Worm (Caenorhabditis elegans): ENCODE data around the gene Y17D7B.10.

Y17D7B.10 gene

DNA sequence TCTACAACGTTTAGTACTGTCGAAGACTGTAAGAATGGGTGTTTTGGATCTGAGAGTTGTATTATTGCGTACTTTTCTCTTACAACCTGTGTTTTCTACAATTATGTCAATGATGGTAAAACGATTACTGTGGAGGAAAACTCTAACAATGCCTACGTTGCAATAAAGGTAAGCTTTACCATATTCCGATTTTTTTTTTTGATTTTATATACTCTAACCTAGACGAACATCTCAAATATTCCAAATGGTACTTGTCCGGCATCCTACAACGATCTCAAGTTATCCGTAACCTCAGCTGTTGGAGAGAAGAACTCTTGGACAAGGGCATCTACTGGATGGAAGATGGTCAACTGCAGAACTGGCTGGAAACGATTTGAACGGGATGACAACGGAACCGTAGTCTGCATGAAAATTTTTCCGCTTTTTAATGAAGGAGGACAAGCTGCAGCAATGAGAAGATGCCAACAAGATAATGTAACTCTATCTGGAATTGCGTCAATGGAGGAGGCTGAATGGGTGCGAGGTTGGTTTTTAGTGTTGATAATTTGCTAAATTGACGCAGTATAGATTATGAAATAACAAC lies 11.6 kb upstream of the Y17D7B.10 start:
- TF ChIP-seq ceh-48 (tag; optimal IDR thresholded peaks at IDR 0.05) = no peak
- no peak for TF ChIP-seq npax-4 (tag; optimal IDR thresholded peaks at IDR 0.05)
- TF ChIP-seq unc-42 (tag; optimal IDR thresholded peaks at IDR 0.05) = no peak
- TF ChIP-seq K02D7.2 (tag; optimal IDR thresholded peaks at IDR 0.05) = no peak
- TF ChIP-seq C38D4.7 (GFP tag; optimal IDR thresholded peaks at IDR 0.05) = no peak
- TF ChIP-seq unc-3 (GFP tag; conservative IDR thresholded peaks at IDR 0.05) = no peak
- no peak for TF ChIP-seq unc-3 (tag; optimal IDR thresholded peaks at IDR 0.05)
- no peak for TF ChIP-seq madf-2 (tag; optimal IDR thresholded peaks at IDR 0.05)
- no peak for TF ChIP-seq pros-1 (tag; optimal IDR thresholded peaks at IDR 0.05)
- TF ChIP-seq ceh-14 (tag; optimal IDR thresholded peaks at IDR 0.05) = no peak
- TF ChIP-seq zip-5 (tag; optimal IDR thresholded peaks at IDR 0.05) = no peak
- TF ChIP-seq fkh-6 (tag; optimal IDR thresholded peaks at IDR 0.05) = no peak
- no peak for TF ChIP-seq ceh-45 (GFP tag; IDR thresholded peaks at IDR 0.05)
- TF ChIP-seq hlh-8 (tag; optimal IDR thresholded peaks at IDR 0.05) = no peak
- no peak for TF ChIP-seq ceh-6 (GFP tag; optimal IDR thresholded peaks at IDR 0.05)
- no peak for TF ChIP-seq pqm-1 (tag; optimal IDR thresholded peaks at IDR 0.05)
- TF ChIP-seq pha-4 (tag; optimal IDR thresholded peaks at IDR 0.05) = no peak
- no peak for TF ChIP-seq dmd-4 (tag; optimal IDR thresholded peaks at IDR 0.05; ENCODE audit: borderline replicate concordance)
- TF ChIP-seq sox-4 (tag; optimal IDR thresholded peaks at IDR 0.05) = no peak
- TF ChIP-seq C08G9.2 (tag; optimal IDR thresholded peaks at IDR 0.05) = no peak

ce11 chrV:18772761-18773160 lies 10.8 kb upstream of the Y17D7B.10 start, which contains the start of gene clec-257:
TSS of gene clec-257 (plus strand) at chrV:18773061.
- TF ChIP-seq pros-1 (tag; optimal IDR thresholded peaks at IDR 0.05) = no peak
- TF ChIP-seq ceh-9 (tag; optimal IDR thresholded peaks at IDR 0.05) = no peak
- TF ChIP-seq ahr-1 (tag; optimal IDR thresholded peaks at IDR 0.05) = no peak
- no peak for TF ChIP-seq fax-1 (tag; optimal IDR thresholded peaks at IDR 0.05)
- no peak for TF ChIP-seq che-1 (tag; optimal IDR thresholded peaks at IDR 0.05)

DNA sequence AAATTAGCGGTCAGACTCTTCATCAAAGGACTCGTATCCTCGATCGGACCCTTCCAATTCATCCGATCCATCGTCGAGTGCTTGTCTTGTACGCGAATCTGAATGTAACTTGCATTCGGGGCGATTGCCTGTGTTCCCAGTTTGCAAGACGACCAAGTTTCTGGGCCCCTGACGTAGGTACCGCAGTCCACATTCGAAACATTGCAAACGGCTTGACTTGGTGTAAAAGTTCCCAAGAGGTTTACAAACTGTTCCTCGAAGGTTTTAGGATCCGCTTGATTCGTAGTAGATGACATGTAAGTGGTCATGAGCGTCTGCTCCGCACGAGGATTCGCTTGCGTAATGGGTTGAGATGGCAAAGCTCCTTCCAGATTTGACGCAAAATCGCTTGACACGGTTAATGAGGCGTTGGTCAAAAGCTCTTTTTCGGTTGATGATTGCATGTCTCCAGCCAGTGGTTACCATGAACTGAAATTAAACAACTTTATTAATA lies 7.2 kb upstream of the Y17D7B.10 start, which contains the start of gene Y17D7B.4:
TSS of gene Y17D7B.4 (minus strand) at position 443 of the 493 bp plus-strand sequence.
- TF ChIP-seq ceh-31 (tag; optimal IDR thresholded peaks at IDR 0.05) (no peak), nfya-1 (tag; optimal IDR thresholded peaks at IDR 0.05) (no peak), unc-55 (GFP tag; optimal IDR thresholded peaks at IDR 0.05) (no peak), mec-3 (tag; optimal IDR thresholded peaks at IDR 0.05; ENCODE audit: borderline replicate concordance) (no peak), hlh-30 (tag; optimal IDR thresholded peaks at IDR 0.05; ENCODE audit: insufficient read depth) (no peak), hlh-6 (tag; optimal IDR thresholded peaks at IDR 0.05) (no peak), tbx-2 (tag; optimal IDR thresholded peaks at IDR 0.05) (no peak), ref-2 (tag; optimal IDR thresholded peaks at IDR 0.05) (no peak), odd-2 (tag; optimal IDR thresholded peaks at IDR 0.05) (no peak), syd-9 (tag; optimal IDR thresholded peaks at IDR 0.05) (no peak), ceh-2 (tag; optimal IDR thresholded peaks at IDR 0.05) (no peak), tbx-7 (tag; optimal IDR thresholded peaks at IDR 0.05) (no peak), ceh-19 (GFP tag; optimal IDR thresholded peaks at IDR 0.05) (no peak), pax-1 (tag; optimal IDR thresholded peaks at IDR 0.05) (no peak)

DNA sequence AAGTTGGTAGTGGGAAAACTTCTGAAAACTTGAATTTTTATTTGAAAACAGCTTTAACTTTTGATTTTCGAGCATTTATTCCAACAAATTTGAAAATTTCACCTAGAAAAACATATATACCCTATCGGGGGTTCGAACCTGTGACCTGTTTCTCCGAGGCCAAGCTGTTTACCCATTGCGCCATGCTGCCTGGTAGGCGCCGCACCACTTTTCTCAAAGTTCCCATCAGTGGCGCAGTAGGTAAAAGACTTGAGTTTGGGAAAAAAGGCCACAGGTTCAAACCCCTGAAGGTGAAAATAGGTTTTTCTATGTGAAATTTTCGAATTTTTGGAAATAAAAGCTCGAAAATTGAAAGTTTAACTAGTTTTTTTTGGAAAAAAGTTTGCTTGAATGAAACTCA lies 2.9 kb upstream of the Y17D7B.10 start:
- no peak for TF ChIP-seq unc-3 (GFP tag; conservative IDR thresholded peaks at IDR 0.05)
- no peak for TF ChIP-seq unc-3 (tag; optimal IDR thresholded peaks at IDR 0.05)
- TF ChIP-seq ceh-30 (tag; optimal IDR thresholded peaks at IDR 0.05) = no peak
- TF ChIP-seq ttx-3 (tag; optimal IDR thresholded peaks at IDR 0.05) = no peak
- no peak for TF ChIP-seq K02D7.2 (tag; optimal IDR thresholded peaks at IDR 0.05)
- no peak for TF ChIP-seq hlh-8 (tag; optimal IDR thresholded peaks at IDR 0.05)
- no peak for TF ChIP-seq elt-4 (tag; optimal IDR thresholded peaks at IDR 0.05)
- no peak for TF ChIP-seq nhr-11 (tag; optimal IDR thresholded peaks at IDR 0.05)
- no peak for TF ChIP-seq nfya-1 (tag; optimal IDR thresholded peaks at IDR 0.05)
- TF ChIP-seq lin-11 (tag; optimal IDR thresholded peaks at IDR 0.05) = no peak
- TF ChIP-seq ceh-19 (GFP tag; optimal IDR thresholded peaks at IDR 0.05) = no peak
- no peak for TF ChIP-seq npax-4 (tag; optimal IDR thresholded peaks at IDR 0.05)
- no peak for TF ChIP-seq tbx-7 (tag; optimal IDR thresholded peaks at IDR 0.05)
- TF ChIP-seq nhr-232 (tag; optimal IDR thresholded peaks at IDR 0.05) = no peak
- TF ChIP-seq che-1 (tag; optimal IDR thresholded peaks at IDR 0.05) = no peak
